Fruit fly (Drosophila melanogaster): ENCODE results near the gene CG9030.

DNA sequence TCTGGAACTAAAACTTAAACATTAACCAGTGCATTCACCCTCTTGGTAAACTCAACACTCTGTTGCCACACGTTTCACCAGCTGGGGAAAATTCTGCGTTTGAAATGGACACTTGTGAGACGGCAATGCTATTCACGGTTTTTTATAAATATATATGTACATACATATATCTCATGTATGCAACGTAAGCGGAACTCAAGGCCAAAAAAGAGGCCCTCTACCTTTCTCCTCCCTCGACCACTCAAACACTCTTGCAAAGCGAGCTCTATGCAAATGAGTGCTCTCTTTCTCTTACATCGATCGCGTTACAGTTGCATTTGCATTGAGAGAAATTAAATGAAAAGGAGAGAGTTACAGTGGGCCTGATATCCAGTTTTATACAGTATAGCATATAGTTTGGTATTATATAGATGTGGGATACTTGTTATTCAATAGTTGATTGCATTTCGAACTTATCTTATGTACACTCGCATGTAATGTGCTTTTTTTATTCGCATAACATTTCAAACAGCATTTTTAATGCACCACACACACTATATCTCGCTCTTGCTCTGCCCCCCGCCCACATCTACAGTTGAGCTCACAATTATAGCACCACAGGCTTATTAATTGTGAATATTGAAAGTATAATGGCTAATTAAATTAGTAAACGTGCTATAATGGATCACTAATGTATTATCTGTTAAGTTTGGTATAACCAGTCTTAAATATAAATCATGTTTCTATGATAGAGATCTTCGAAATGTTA, 2.6 kb downstream of the CG9030 start:
- no peak for TF ChIP-seq Sin3A (optimal IDR thresholded peaks at IDR 0.05)
- TF ChIP-seq ttk (optimal IDR thresholded peaks at IDR 0.05), result no peak
- TF ChIP-seq h (optimal IDR thresholded peaks at IDR 0.05), result no peak

Data from Kc167 (cell line).